Fruit fly (Drosophila melanogaster): ENCODE measurements around the gene CG7888.

The CG7888 gene

dm6 chr3L:11089805-11090440 lies 36.1 kb downstream of the CG7888 start (continued):
- TF ChIP-seq hbn (GFP tag; IDR thresholded peaks at IDR 0.05; ENCODE audit: partially characterized antibody) (no peak), pros (GFP tag; optimal IDR thresholded peaks at IDR 0.05) (peak; percentile 27), bcd (GFP tag; optimal IDR thresholded peaks at IDR 0.05) (peak; percentile 88), gt (GFP tag; IDR thresholded peaks at IDR 0.05) (peak; percentile 21; the same call in 1 of the 2 replicates), pita (GFP tag; optimal IDR thresholded peaks at IDR 0.05) (no peak), CG4282 (GFP tag; optimal IDR thresholded peaks at IDR 0.05) (peak; percentile 83), Vsx1 (GFP tag; optimal IDR thresholded peaks at IDR 0.05) (peak; percentile 83), CG12769 (tag; optimal IDR thresholded peaks at IDR 0.05) (peak; percentile 3), ham (GFP tag; IDR thresholded peaks at IDR 0.05) (no peak), CG4730 (GFP tag; IDR thresholded peaks at IDR 0.05) (peak; percentile 49), zen2 (GFP tag; IDR thresholded peaks at IDR 0.05; ENCODE audit: partially characterized antibody) (no peak), nau (GFP tag; optimal IDR thresholded peaks at IDR 0.05) (peak; percentile 93), CG3847 (GFP tag; IDR thresholded peaks at IDR 0.05) (peak; percentile 65), CG15479 (GFP tag; optimal IDR thresholded peaks at IDR 0.05) (peak; percentile 82), CG7987 (GFP tag; optimal IDR thresholded peaks at IDR 0.05) (peak; percentile 81), CG15696 (tag; optimal IDR thresholded peaks at IDR 0.05) (peak; percentile 93), CG10431 (GFP tag; optimal IDR thresholded peaks at IDR 0.05) (peak; percentile 68), disco-r (GFP tag; optimal IDR thresholded peaks at IDR 0.05) (peak; percentile 73), Doc3 (GFP tag; IDR thresholded peaks at IDR 0.05; ENCODE audit: partially characterized antibody) (no peak), CG18011 (GFP tag; optimal IDR thresholded peaks at IDR 0.05) (peak; percentile 77), Ptx1 (GFP tag; IDR thresholded peaks at IDR 0.05) (peak; percentile 84), da (GFP tag; optimal IDR thresholded peaks at IDR 0.05) (peak; percentile 67), E2f2 (GFP tag; IDR thresholded peaks at IDR 0.05) (peak; percentile 72), Chrac-16 (GFP tag; optimal IDR thresholded peaks at IDR 0.05) (peak; percentile 91), eyg (GFP tag; optimal IDR thresholded peaks at IDR 0.05) (peak; percentile 77), CG3407 (GFP tag; optimal IDR thresholded peaks at IDR 0.05) (peak; percentile 81), CG30431 (GFP tag; optimal IDR thresholded peaks at IDR 0.05) (peak; percentile 87), CG17361 (GFP tag; IDR thresholded peaks at IDR 0.05) (peak; percentile 98), CG6854 (GFP tag; optimal IDR thresholded peaks at IDR 0.05) (peak; percentile 76), CG14710 (tag; optimal IDR thresholded peaks at IDR 0.05) (peak; percentile 91), odd (GFP tag; optimal IDR thresholded peaks at IDR 0.05) (peak; percentile 96), CG11247 (GFP tag; IDR thresholded peaks at IDR 0.05) (peak; percentile 58; the same call in 1 of the 2 replicates), MESR4 (GFP tag; optimal IDR thresholded peaks at IDR 0.05) (no peak), en (GFP tag; optimal IDR thresholded peaks at IDR 0.05) (peak; percentile 34), pb (GFP tag; optimal IDR thresholded peaks at IDR 0.05) (peak; percentile 34), Dad (GFP tag; optimal IDR thresholded peaks at IDR 0.05) (peak; percentile 63), btn (GFP tag; optimal IDR thresholded peaks at IDR 0.05) (peak; percentile 70), CG17328 (GFP tag; IDR thresholded peaks at IDR 0.05) (peak; percentile 70), D19A (tag; optimal IDR thresholded peaks at IDR 0.05) (peak; percentile 93), CG13894 (tag; optimal IDR thresholded peaks at IDR 0.05) (no peak), esg (GFP tag; conservative IDR thresholded peaks at IDR 0.05) (peak; percentile 80), CG17829 (tag; optimal IDR thresholded peaks at IDR 0.05) (peak; percentile 95), shn (GFP tag; optimal IDR thresholded peaks at IDR 0.05) (peak; percentile 67), CG31441 (GFP tag; IDR thresholded peaks at IDR 0.05) (peak; percentile 97), fd64A (GFP tag; optimal IDR thresholded peaks at IDR 0.05) (peak; percentile 45), lola (GFP tag; optimal IDR thresholded peaks at IDR 0.05) (peak in 1 of 3 experiments; percentile 96), CG12391 (tag; optimal IDR thresholded peaks at IDR 0.05) (peak; percentile 96), grn (GFP tag; optimal IDR thresholded peaks at IDR 0.05) (peak; percentile 74), otp (GFP tag; IDR thresholded peaks at IDR 0.05) (peak; percentile 91)

Data from whole organism, embryonic.